Fruit fly (Drosophila melanogaster) whole organism, prepupa: ENCODE results near the gene osp.

Experiments used
- Blimp-1 ChIP-seq: fragments of 200-800 bp; sonication (Bioruptor generic); optimal IDR thresholded peaks from 3 replicates; lab custom pipeline; 2017; ENCODE audit warnings: missing biosample characterization, missing genetic modification characterization, mild to moderate bottlenecking, moderate library complexity, missing genetic modification reagents
- CG10631 ChIP-seq: fragments of 200-800 bp; sonication (Bioruptor generic); optimal IDR thresholded peaks from 2 replicates; lab custom pipeline; 2016; ENCODE audit warnings: missing biosample characterization, missing genetic modification characterization
- CG10669 ChIP-seq: fragments of 200-800 bp; sonication (Bioruptor generic); optimal IDR thresholded peaks from 3 replicates; lab custom pipeline; 2018; ENCODE audit warnings: missing biosample characterization, mild to moderate bottlenecking, missing genetic modification characterization, moderate library complexity
- CG11762 ChIP-seq: fragments of 200-800 bp; sonication (Bioruptor generic); optimal IDR thresholded peaks from 3 replicates; lab custom pipeline; 2016; ENCODE audit warnings: missing biosample characterization, missing genetic modification characterization; ENCODE audit not compliant: insufficient read depth
- CG15336 ChIP-seq: fragments of 200-800 bp; sonication (Bioruptor generic); IDR thresholded peaks from 2 replicates; pipeline ENCODE4 v1.3.6; 2022; ENCODE audit warnings: missing biosample characterization, missing genetic modification characterization
- CG3032 ChIP-seq: fragments of 200-800 bp; optimal IDR thresholded peaks from 2 replicates; lab custom pipeline; 2019; ENCODE audit warnings: missing biosample characterization, mild to moderate bottlenecking, missing genetic modification characterization, moderate library complexity
- CG32006 ChIP-seq: fragments of 200-800 bp; sonication (Bioruptor generic); optimal IDR thresholded peaks from 3 replicates; lab custom pipeline; 2017; ENCODE audit warnings: missing biosample characterization, mild to moderate bottlenecking, missing genetic modification characterization
- CG34406 ChIP-seq: fragments of 200-800 bp; sonication (Bioruptor generic); optimal IDR thresholded peaks from 3 replicates; lab custom pipeline; 2016; ENCODE audit warnings: missing biosample characterization, missing genetic modification characterization
- CG3919 ChIP-seq: fragments of 200-800 bp; sonication (Bioruptor generic); optimal IDR thresholded peaks from 3 replicates; lab custom pipeline; 2016; ENCODE audit warnings: missing biosample characterization, missing genetic modification characterization
- CG6163 ChIP-seq: fragments of 200-800 bp; sonication (Bioruptor generic); IDR thresholded peaks from 3 replicates; pipeline ENCODE4 v1.3.6; 2022; ENCODE audit warnings: missing biosample characterization, missing genetic modification characterization
- CG6276 ChIP-seq: fragments of 200-800 bp; sonication (Bioruptor generic); optimal IDR thresholded peaks from 2 replicates; lab custom pipeline; 2017; ENCODE audit warnings: missing biosample characterization, mild to moderate bottlenecking, missing genetic modification characterization
- CG6792 ChIP-seq: fragments of 200-800 bp; sonication (Bioruptor generic); optimal IDR thresholded peaks from 3 replicates; lab custom pipeline; 2016; ENCODE audit warnings: missing biosample characterization, missing genetic modification characterization
- CG6808 ChIP-seq: fragments of 200-800 bp; sonication (Bioruptor generic); optimal IDR thresholded peaks from 3 replicates; lab custom pipeline; 2017; ENCODE audit warnings: missing biosample characterization, missing genetic modification characterization, mild to moderate bottlenecking, moderate library complexity, missing genetic modification reagents
- CG6854 ChIP-seq: fragments of 200-800 bp; sonication (Bioruptor generic); optimal IDR thresholded peaks from 2 replicates; lab custom pipeline; 2017; ENCODE audit warnings: missing biosample characterization, mild to moderate bottlenecking, missing genetic modification characterization
- CG7368 ChIP-seq: fragments of 200-800 bp; sonication (Bioruptor generic); optimal IDR thresholded peaks from 3 replicates; lab custom pipeline; 2016; ENCODE audit warnings: missing biosample characterization, missing genetic modification characterization
- CG8119 ChIP-seq: fragments of 200-800 bp; sonication (Bioruptor generic); IDR thresholded peaks from 3 replicates; pipeline ENCODE4 v1.3.6; 2022; ENCODE audit warnings: missing biosample characterization, missing genetic modification characterization
- CG8319 ChIP-seq: fragments of 200-800 bp; sonication (Bioruptor generic); optimal IDR thresholded peaks from 3 replicates; lab custom pipeline; 2016; ENCODE audit warnings: missing biosample characterization, missing genetic modification characterization
- CG9139 ChIP-seq: fragments of 200-800 bp; sonication (Bioruptor generic); optimal IDR thresholded peaks from 3 replicates; lab custom pipeline; 2017; ENCODE audit warnings: missing biosample characterization, mild to moderate bottlenecking, missing genetic modification characterization
- Eip78C ChIP-seq: fragments of 200-800 bp; sonication (Bioruptor generic); peaks from one replicate; lab custom pipeline; 2016; ENCODE audit warnings: missing biosample characterization, missing genetic modification characterization
- Eip93F ChIP-seq: fragments of 200-800 bp; sonication (Bioruptor generic); optimal IDR thresholded peaks from 2 replicates; lab custom pipeline; 2016; ENCODE audit warnings: missing biosample characterization, mild to moderate bottlenecking, missing genetic modification characterization
- Ets96B ChIP-seq: fragments of 200-800 bp; optimal IDR thresholded peaks from 2 replicates; lab custom pipeline; 2019; ENCODE audit warnings: missing biosample characterization, mild to moderate bottlenecking, missing genetic modification characterization, moderate library complexity
- Gug ChIP-seq: fragments of 200-800 bp; sonication (Bioruptor generic); IDR thresholded peaks from 2 replicates; pipeline ENCODE4 v1.3.6; 2022; ENCODE audit warnings: missing biosample characterization, missing genetic modification characterization
- Hr38 ChIP-seq: sonication (Bioruptor generic); optimal IDR thresholded peaks from 2 replicates; lab custom pipeline; 2016; ENCODE audit warnings: missing biosample characterization, missing genetic modification characterization
- Hr39 ChIP-seq: fragments of 200-800 bp; sonication (Bioruptor generic); optimal IDR thresholded peaks from 2 replicates; lab custom pipeline; 2016; ENCODE audit warnings: missing biosample characterization, missing genetic modification characterization
- Lpt ChIP-seq: fragments of 200-800 bp; sonication (Bioruptor generic); optimal IDR thresholded peaks from 3 replicates; lab custom pipeline; 2016; ENCODE audit warnings: missing biosample characterization, missing genetic modification characterization
- Met ChIP-seq: fragments of 200-800 bp; sonication (Bioruptor generic); optimal IDR thresholded peaks from 3 replicates; lab custom pipeline; 2016; ENCODE audit warnings: missing biosample characterization, missing genetic modification characterization
- OdsH ChIP-seq: fragments of 200-800 bp; sonication (Bioruptor generic); optimal IDR thresholded peaks from 3 replicates; lab custom pipeline; 2016; ENCODE audit warnings: missing biosample characterization, missing genetic modification characterization
- Sox102F ChIP-seq: fragments of 200-800 bp; sonication (Bioruptor generic); optimal IDR thresholded peaks from 2 replicates; lab custom pipeline; 2016; ENCODE audit warnings: missing biosample characterization, mild to moderate bottlenecking, missing genetic modification characterization
- Sox14 ChIP-seq: fragments of 200-800 bp; sonication (Bioruptor generic); optimal IDR thresholded peaks from 3 replicates; lab custom pipeline; 2016; ENCODE audit warnings: missing biosample characterization, missing genetic modification characterization
- Sox15 ChIP-seq: fragments of 200-800 bp; sonication (Bioruptor generic); optimal IDR thresholded peaks from 3 replicates; lab custom pipeline; 2016; ENCODE audit warnings: missing biosample characterization, missing genetic modification characterization
- cyc ChIP-seq: fragments of 200-800 bp; sonication (Bioruptor generic); optimal IDR thresholded peaks from 3 replicates; lab custom pipeline; 2016; ENCODE audit warnings: missing biosample characterization, missing genetic modification characterization
- dsx ChIP-seq: fragments of 200-800 bp; optimal IDR thresholded peaks from 3 replicates; lab custom pipeline; 2019; ENCODE audit warnings: missing biosample characterization, mild to moderate bottlenecking, missing genetic modification characterization, moderate library complexity; ENCODE audit not compliant: poor library complexity, severe bottlenecking
- eg ChIP-seq: fragments of 200-800 bp; sonication (Bioruptor generic); IDR thresholded peaks from 3 replicates; pipeline ENCODE4 v1.3.6; 2022; ENCODE audit warnings: missing biosample characterization, missing genetic modification characterization
- esn ChIP-seq: fragments of 200-800 bp; sonication (Bioruptor generic); optimal IDR thresholded peaks from 2 replicates; lab custom pipeline; 2016; ENCODE audit warnings: missing biosample characterization, mild to moderate bottlenecking, missing genetic modification characterization, moderate library complexity
- fd85E ChIP-seq: fragments of 200-800 bp; sonication (Bioruptor generic); optimal IDR thresholded peaks from 3 replicates; lab custom pipeline; 2016; ENCODE audit warnings: missing biosample characterization, missing genetic modification characterization
- fkh ChIP-seq: fragments of 200-800 bp; sonication (Bioruptor generic); optimal IDR thresholded peaks from 3 replicates; lab custom pipeline; 2017; ENCODE audit warnings: missing biosample characterization, mild to moderate bottlenecking, missing genetic modification characterization, moderate library complexity
- lz ChIP-seq: fragments of 200-800 bp; sonication (Bioruptor generic); optimal IDR thresholded peaks from 3 replicates; lab custom pipeline; 2016; ENCODE audit warnings: missing biosample characterization, missing genetic modification characterization
- net ChIP-seq: fragments of 200-800 bp; sonication (Bioruptor generic); optimal IDR thresholded peaks from 3 replicates; lab custom pipeline; 2016; ENCODE audit warnings: missing biosample characterization, missing genetic modification characterization
- pdm3 ChIP-seq: fragments of 200-800 bp; sonication (Bioruptor generic); optimal IDR thresholded peaks from 3 replicates; lab custom pipeline; 2016; ENCODE audit warnings: missing biosample characterization, missing genetic modification characterization
- salr ChIP-seq, 2 experiments: fragments of 200-800 bp; sonication (Bioruptor generic); optimal IDR thresholded peaks; 3 replicates each; lab custom pipeline; 2016 to 2018; ENCODE audit warnings: missing biosample characterization in 2 of 2, missing genetic modification characterization in 2 of 2, mild to moderate bottlenecking in 1 of 2
- spab ChIP-seq: fragments of 200-800 bp; sonication (Bioruptor generic); optimal IDR thresholded peaks from 2 replicates; lab custom pipeline; 2017; ENCODE audit warnings: missing biosample characterization, mild to moderate bottlenecking, missing genetic modification characterization, missing genetic modification reagents
- ss ChIP-seq, 2 experiments: fragments of 200-800 bp; sonication (Bioruptor generic); optimal IDR thresholded peaks; 2 replicates in 1 of 2; 3 replicates in 1 of 2; lab custom pipeline; 2017 to 2018; ENCODE audit warnings: mild to moderate bottlenecking in 2 of 2, missing biosample characterization in 2 of 2, missing genetic modification characterization in 2 of 2, moderate library complexity in 1 of 2
- svp ChIP-seq: fragments of 200-800 bp; sonication (Bioruptor generic); peaks from one replicate; lab custom pipeline; 2016; ENCODE audit warnings: missing biosample characterization, missing genetic modification characterization
- topi ChIP-seq: fragments of 200-800 bp; sonication (Bioruptor generic); optimal IDR thresholded peaks from 3 replicates; lab custom pipeline; 2016; ENCODE audit warnings: missing biosample characterization, missing genetic modification characterization
- vri ChIP-seq: fragments of 200-800 bp; sonication (Bioruptor generic); optimal IDR thresholded peaks from 3 replicates; lab custom pipeline; 2016; ENCODE audit warnings: missing biosample characterization, mild to moderate bottlenecking, missing genetic modification characterization

osp gene

dm6 chr2L:14599058-14599789 lies 89.9 kb downstream of the osp start (continued):
- TF ChIP-seq dsx (GFP tag; lab: Kevin White, UChicago) (peak; percentile 52), CG7368 (GFP tag; lab: Kevin White, UChicago) (no peak), CG9139 (no peak), Met (GFP tag; lab: Kevin White, UChicago) (peak; percentile 13), CG6854 (GFP tag; lab: Kevin White, UChicago) (no peak)
- TF ChIP-seq, all 60 proteins: peak for 8

dm6 chr2L:14598357-14599057 lies 90.6 kb downstream of the osp start:
- peak; percentile 69 for TF ChIP-seq CG6792 (GFP tag; lab: Kevin White, UChicago)
- peak; percentile 59 for TF ChIP-seq Sox14 (GFP tag; lab: Kevin White, UChicago)
- peak; percentile 92 for TF ChIP-seq Eip78C
- peak; percentile 29; the same call in 2 of the 3 replicates for TF ChIP-seq eg (GFP tag; lab: Robert Waterston, UW)
- TF ChIP-seq Sox102F (GFP tag; lab: Kevin White, UChicago) = peak; percentile 58
- peak; percentile 75 for TF ChIP-seq Met (GFP tag; lab: Kevin White, UChicago)
- TF ChIP-seq CG8119 (GFP tag; lab: Robert Waterston, UW) = peak; percentile 24; the same call in 1 of the 3 replicates
- TF ChIP-seq Hr39 = peak; percentile 69
- TF ChIP-seq spab (GFP tag; lab: Kevin White, UChicago) = peak; percentile 68
- TF ChIP-seq net = peak; percentile 73
- TF ChIP-seq Lpt (GFP tag; lab: Kevin White, UChicago) = peak; percentile 15
- TF ChIP-seq Ets96B = peak; percentile 66
- TF ChIP-seq vri = no peak
- TF ChIP-seq dsx (GFP tag; lab: Kevin White, UChicago) = peak; percentile 51
- TF ChIP-seq CG6163 (GFP tag; lab: Robert Waterston, UW) = peak; percentile 68
- no peak for TF ChIP-seq Blimp-1 (GFP tag; lab: Kevin White, UChicago)
- peak; percentile 54 for TF ChIP-seq CG11762 (GFP tag; lab: Kevin White, UChicago)
- TF ChIP-seq OdsH (GFP tag; lab: Kevin White, UChicago) = peak; percentile 59
- peak; percentile 46 for TF ChIP-seq CG34406 (GFP tag; lab: Kevin White, UChicago)
- TF ChIP-seq CG8319 = peak; percentile 54
- TF ChIP-seq fd85E (GFP tag; lab: Kevin White, UChicago) = no peak
- TF ChIP-seq salr (GFP tag; optimal IDR thresholded peaks at IDR 0.05; lab: Kevin White, UChicago) = peak; percentile 40 to 50
- TF ChIP-seq ss (GFP tag; optimal IDR thresholded peaks at IDR 0.05; lab: Kevin White, UChicago) = peak; percentile 50 to 66
- TF ChIP-seq Sox15 (GFP tag; lab: Kevin White, UChicago) = peak; percentile 35
- peak; percentile 63 for TF ChIP-seq CG10631 (GFP tag; lab: Kevin White, UChicago)
- peak; percentile 68 for TF ChIP-seq pdm3 (GFP tag; lab: Kevin White, UChicago)
- TF ChIP-seq Gug (GFP tag; lab: Robert Waterston, UW) = 0 out of 2 replicates have a peak, but pooled peaks have one; percentile 33
- peak; percentile 50 for TF ChIP-seq CG6854 (GFP tag; lab: Kevin White, UChicago)
- peak; percentile 63 for TF ChIP-seq esn (GFP tag; lab: Kevin White, UChicago)
- peak; percentile 29 for TF ChIP-seq CG9139
- TF ChIP-seq svp (GFP tag; lab: Kevin White, UChicago) = peak; percentile 81
- peak; percentile 68 for TF ChIP-seq CG6808 (GFP tag; lab: Kevin White, UChicago)
- TF ChIP-seq CG6276 = no peak
- no peak for TF ChIP-seq Eip93F (GFP tag; lab: Kevin White, UChicago)
- TF ChIP-seq CG3919 = peak; percentile 77
- peak; percentile 62 for TF ChIP-seq CG10669 (GFP tag; lab: Kevin White, UChicago)
- TF ChIP-seq fkh (GFP tag; lab: Kevin White, UChicago) = no peak
- TF ChIP-seq topi (GFP tag; lab: Kevin White, UChicago) = peak; percentile 64
- TF ChIP-seq CG32006 (GFP tag; lab: Kevin White, UChicago) = peak; percentile 58
- peak; percentile 69 for TF ChIP-seq CG3032 (tag; lab: Kevin White, UChicago)
- peak; percentile 55 for TF ChIP-seq lz
- peak; percentile 55 for TF ChIP-seq CG7368 (GFP tag; lab: Kevin White, UChicago)
- no peak for TF ChIP-seq Hr38 (GFP tag; lab: Kevin White, UChicago)
- TF ChIP-seq CG15336 (GFP tag; lab: Robert Waterston, UW) = peak; percentile 15; the same call in 1 of the 2 replicates
- peak; percentile 72 for TF ChIP-seq cyc (GFP tag; lab: Kevin White, UChicago)
